Worm (Caenorhabditis elegans): ENCODE data around the gene Y6G8.8.

ce11 chrV:17624906-17625305 lies 4.5 kb downstream of the Y6G8.8 start, which contains the start of gene F57G4.11:
- no peak for TF ChIP-seq fkh-10 (GFP tag; optimal IDR thresholded peaks at IDR 0.05)
- TF ChIP-seq F13H6.1 (tag; optimal IDR thresholded peaks at IDR 0.05) = no peak
- no peak for TF ChIP-seq hlh-15 (tag; optimal IDR thresholded peaks at IDR 0.05)
- no peak for TF ChIP-seq nhr-11 (tag; optimal IDR thresholded peaks at IDR 0.05)
- no peak for TF ChIP-seq elt-2 (tag; optimal IDR thresholded peaks at IDR 0.05)
- TF ChIP-seq hlh-8 (tag; optimal IDR thresholded peaks at IDR 0.05) = no peak
- TF ChIP-seq ama-1 (optimal IDR thresholded peaks at IDR 0.05) = no peak
- no peak for TF ChIP-seq ceh-34 (tag; optimal IDR thresholded peaks at IDR 0.05)
- TF ChIP-seq ceh-6 (GFP tag; optimal IDR thresholded peaks at IDR 0.05) = no peak

Data from whole organism, late embryonic.